Worm (Caenorhabditis elegans): Measurements from ENCODE around the gene perm-3.
A peak's percentile ranks its signal among the peaks of the same experiment; 100 is the strongest.

perm-3 gene

DNA sequence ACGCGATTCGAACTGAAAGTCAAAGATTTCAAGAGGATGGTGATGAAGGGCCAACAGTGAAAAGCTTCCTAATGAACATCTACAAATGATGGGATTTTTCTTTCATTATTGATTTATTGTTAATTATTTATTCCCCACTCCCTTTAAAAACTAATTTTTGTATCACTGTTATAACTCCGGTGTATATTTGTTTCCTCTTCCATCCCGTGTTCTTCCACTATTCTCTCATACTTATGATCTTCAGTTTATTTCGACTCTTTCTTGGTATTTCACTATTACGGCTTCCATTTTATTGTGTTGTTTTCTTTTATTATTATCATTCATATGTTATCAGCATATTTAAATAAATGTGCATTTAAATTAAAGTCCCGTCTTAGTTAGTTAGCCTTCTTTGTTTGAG is 20.3 kb downstream of the perm-3 start:
- TF ChIP-seq irx-1 (tag; optimal IDR thresholded peaks at IDR 0.05) (no peak), unc-30 (tag; optimal IDR thresholded peaks at IDR 0.05) (no peak), aha-1 (tag; optimal IDR thresholded peaks at IDR 0.05) (no peak), unc-98 (GFP tag; IDR thresholded peaks at IDR 0.05) (no peak), ceh-82 (tag; optimal IDR thresholded peaks at IDR 0.05) (no peak), C34B4.2 (tag; optimal IDR thresholded peaks at IDR 0.05) (no peak)

ce11 chrIV:5370914-5371313 is 23.7 kb downstream of the perm-3 start:
- TF ChIP-seq Y116A8C.19 (tag; optimal IDR thresholded peaks at IDR 0.05; ENCODE audit: borderline replicate concordance), result no peak
- TF ChIP-seq mef-2 (tag; optimal IDR thresholded peaks at IDR 0.05), result no peak
- TF ChIP-seq unc-130 (tag; optimal IDR thresholded peaks at IDR 0.05), result no peak
- no peak for TF ChIP-seq C34B4.2 (tag; optimal IDR thresholded peaks at IDR 0.05)
- TF ChIP-seq hlh-4 (tag; optimal IDR thresholded peaks at IDR 0.05), result no peak

ce11 chrIV:5369414-5369813 is 25.2 kb downstream of the perm-3 start, which contains the start of gene F41H10.3:
Gene F41H10.3, plus strand, starts transcription at chrIV:5369801.
- TF ChIP-seq pag-3 (tag; optimal IDR thresholded peaks at IDR 0.05; ENCODE audit: borderline replicate concordance, insufficient read depth) (no peak), lin-35 (GFP tag; optimal IDR thresholded peaks at IDR 0.05) (no peak), nhr-47 (tag; optimal IDR thresholded peaks at IDR 0.05) (no peak), irx-1 (tag; optimal IDR thresholded peaks at IDR 0.05) (peak; percentile 2), elt-3 (tag; optimal IDR thresholded peaks at IDR 0.05) (no peak), efl-1 (optimal IDR thresholded peaks at IDR 0.05) (peak in 1 of 2 experiments; percentile 6), efl-1 (GFP tag; optimal IDR thresholded peaks at IDR 0.05 in 1 of 2) (peak; percentile 4 to 59), hlh-4 (tag; optimal IDR thresholded peaks at IDR 0.05) (no peak), ceh-82 (tag; optimal IDR thresholded peaks at IDR 0.05) (no peak), nhr-11 (tag; optimal IDR thresholded peaks at IDR 0.05) (no peak)

DNA sequence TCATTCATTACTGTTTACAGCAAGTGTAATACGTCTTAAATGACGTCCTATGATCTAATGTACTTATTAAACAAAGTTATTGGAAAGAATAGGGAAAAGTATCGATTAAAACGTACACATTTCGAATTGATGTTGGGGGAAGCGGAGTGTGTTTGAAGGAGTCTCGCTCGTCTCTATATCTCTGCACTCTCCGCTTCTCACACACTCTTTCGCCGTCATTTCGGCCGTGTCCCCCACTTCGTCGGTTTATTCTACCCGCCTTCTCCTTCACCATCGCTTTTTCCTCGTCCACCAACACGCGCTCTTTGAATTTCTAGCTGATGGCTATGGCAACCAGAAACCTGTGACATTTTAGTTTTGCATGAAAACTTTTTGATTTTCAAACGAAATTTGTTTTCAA is 25.7 kb downstream of the perm-3 start:
- TF ChIP-seq fos-1 (tag; optimal IDR thresholded peaks at IDR 0.05), result no peak
- peak; percentile 34 for TF ChIP-seq F16B12.6 (tag; optimal IDR thresholded peaks at IDR 0.05)
- TF ChIP-seq rnt-1 (tag; optimal IDR thresholded peaks at IDR 0.05), result peak; percentile 42
- TF ChIP-seq jun-1 (tag; optimal IDR thresholded peaks at IDR 0.05), result no peak
- peak; percentile 27 for TF ChIP-seq nhr-20 (tag; optimal IDR thresholded peaks at IDR 0.05)
- peak in 2 of 3 experiments; percentile 7 to 11 for TF ChIP-seq dpl-1 (GFP tag; optimal IDR thresholded peaks at IDR 0.05)
- no peak for TF ChIP-seq efl-3 (GFP tag; optimal IDR thresholded peaks at IDR 0.05)
- no peak for TF ChIP-seq ztf-11 (tag; optimal IDR thresholded peaks at IDR 0.05)
- TF ChIP-seq xbp-1 (tag; optimal IDR thresholded peaks at IDR 0.05), result peak; percentile 25
- TF ChIP-seq tlp-1 (tag; optimal IDR thresholded peaks at IDR 0.05), result no peak
- TF ChIP-seq aha-1 (tag; optimal IDR thresholded peaks at IDR 0.05), result no peak
- TF ChIP-seq lsy-2 (tag; optimal IDR thresholded peaks at IDR 0.05), result peak; percentile 38 to 45
- peak; percentile 37 to 47 for TF ChIP-seq efl-1 (optimal IDR thresholded peaks at IDR 0.05)
- peak in 1 of 2 experiments; percentile 46 for TF ChIP-seq efl-1 (GFP tag; optimal IDR thresholded peaks at IDR 0.05 in 1 of 2)
- TF ChIP-seq unc-62 (GFP tag; optimal IDR thresholded peaks at IDR 0.05), result no peak
- TF ChIP-seq nhr-11 (tag; optimal IDR thresholded peaks at IDR 0.05), result no peak
- TF ChIP-seq blmp-1 (tag; optimal IDR thresholded peaks at IDR 0.05), result no peak
- no peak for TF ChIP-seq ama-1 (optimal IDR thresholded peaks at IDR 0.05)
- no peak for TF ChIP-seq vab-15 (tag; optimal IDR thresholded peaks at IDR 0.05)
- peak; percentile 8 for TF ChIP-seq lin-15B (tag; optimal IDR thresholded peaks at IDR 0.05)
- no peak for TF ChIP-seq ceh-63 (GFP tag; optimal IDR thresholded peaks at IDR 0.05)
- TF ChIP-seq hlh-17 (GFP tag; optimal IDR thresholded peaks at IDR 0.05; ENCODE audit: borderline replicate concordance), result no peak
- TF ChIP-seq dsc-1 (tag; optimal IDR thresholded peaks at IDR 0.05), result peak; percentile 13
- TF ChIP-seq snu-23 (GFP tag; optimal IDR thresholded peaks at IDR 0.05), result peak; percentile 52
- TF ChIP-seq ceh-90 (tag; optimal IDR thresholded peaks at IDR 0.05), result no peak
- no peak for TF ChIP-seq sup-37 (GFP tag; optimal IDR thresholded peaks at IDR 0.05)
- no peak for TF ChIP-seq elt-3 (tag; optimal IDR thresholded peaks at IDR 0.05)
- TF ChIP-seq lin-13 (GFP tag; optimal IDR thresholded peaks at IDR 0.05), result no peak
- TF ChIP-seq pqm-1 (tag; optimal IDR thresholded peaks at IDR 0.05), result no peak
- peak; percentile 55 for TF ChIP-seq swsn-7 (tag; optimal IDR thresholded peaks at IDR 0.05)
- no peak for TF ChIP-seq nhr-237 (tag; optimal IDR thresholded peaks at IDR 0.05)
- TF ChIP-seq grh-1 (GFP tag; IDR thresholded peaks at IDR 0.05), result no peak
- no peak for TF ChIP-seq aly-2 (tag; optimal IDR thresholded peaks at IDR 0.05)
- no peak for TF ChIP-seq unc-30 (tag; optimal IDR thresholded peaks at IDR 0.05)
- TF ChIP-seq fkh-8 (tag; optimal IDR thresholded peaks at IDR 0.05), result peak; percentile 43
- peak; percentile 40 for TF ChIP-seq nhr-71 (tag; optimal IDR thresholded peaks at IDR 0.05)

Data from whole organism, L1 larva.